Fruit fly (Drosophila melanogaster) whole organism, pupa: Measurements from ENCODE around the gene jhamt.

ENCODE experiments used
- CG12605 ChIP-seq: fragments of 200-800 bp; sonication (Bioruptor generic); IDR thresholded peaks from 2 replicates; pipeline ENCODE4 v1.3.6; 2022; ENCODE audit warnings: missing biosample characterization, missing genetic modification characterization
- CG17806 ChIP-seq: fragments of 200-800 bp; sonication (Bioruptor generic); optimal IDR thresholded peaks from 2 replicates; lab custom pipeline; 2018; ENCODE audit warnings: missing biosample characterization, mild to moderate bottlenecking, missing genetic modification characterization, moderate library complexity
- CG32121 ChIP-seq: fragments of 200-800 bp; sonication (Bioruptor generic); IDR thresholded peaks from 2 replicates; pipeline ENCODE4 v1.3.6; 2022; ENCODE audit warnings: missing biosample characterization, missing genetic modification characterization
- CG8301 ChIP-seq: fragments of 200-800 bp; sonication (Bioruptor generic); optimal IDR thresholded peaks from 2 replicates; lab custom pipeline; 2018; ENCODE audit warnings: missing biosample characterization, mild to moderate bottlenecking, missing genetic modification characterization
- Ets98B ChIP-seq: fragments of 200-800 bp; sonication (Bioruptor generic); IDR thresholded peaks from 2 replicates; pipeline ENCODE4 v1.3.6; 2022; ENCODE audit warnings: missing biosample characterization, missing genetic modification characterization
- Pif1A ChIP-seq: fragments of 200-800 bp; sonication (Bioruptor generic); optimal IDR thresholded peaks from 3 replicates; lab custom pipeline; 2016; ENCODE audit warnings: missing biosample characterization, missing genetic modification characterization
- Pif1B ChIP-seq: fragments of 200-800 bp; sonication (Bioruptor generic); optimal IDR thresholded peaks from 3 replicates; lab custom pipeline; 2016; ENCODE audit warnings: missing biosample characterization, missing genetic modification characterization
- rn ChIP-seq: fragments of 200-800 bp; sonication (Bioruptor generic); IDR thresholded peaks from 2 replicates; pipeline ENCODE4 v1.3.6; 2022; ENCODE audit warnings: missing biosample characterization, missing genetic modification characterization

DNA sequence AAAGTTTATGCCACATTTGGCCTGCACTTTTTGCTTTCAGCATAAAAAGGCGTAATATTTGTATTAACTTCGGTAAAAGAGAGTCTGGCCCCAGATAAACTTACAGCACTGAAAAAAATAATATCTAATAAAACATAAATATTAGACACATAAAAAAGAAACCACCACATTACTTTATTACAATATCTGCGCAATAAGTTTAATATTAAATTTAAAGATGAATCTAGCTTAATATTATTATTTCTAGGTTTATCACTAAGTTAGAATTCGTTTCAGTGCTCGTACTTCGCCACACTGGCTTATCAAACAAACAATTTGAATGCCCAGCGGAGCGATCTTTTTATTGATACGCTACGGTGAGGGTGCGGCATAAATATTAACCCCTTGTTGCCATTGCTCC is 7.8 kb upstream of the jhamt start:
- TF ChIP-seq CG8301 (tag; lab: Kevin White, UChicago), result no peak
- no peak for TF ChIP-seq Pif1B (GFP tag; lab: Kevin White, UChicago)
- TF ChIP-seq CG17806 (tag; lab: Kevin White, UChicago), result no peak
- TF ChIP-seq rn (GFP tag; lab: Robert Waterston, UW), result no peak
- no peak for TF ChIP-seq Pif1A (GFP tag; lab: Kevin White, UChicago)
- no peak for TF ChIP-seq CG32121 (GFP tag; lab: Robert Waterston, UW)
- TF ChIP-seq Ets98B, result no peak
- no peak for TF ChIP-seq CG12605
